Fruit fly (Drosophila melanogaster): ENCODE results near the gene CG14969.
A peak's percentile ranks its signal among the peaks of the same experiment; 100 is the strongest.

CG14969 gene

DNA sequence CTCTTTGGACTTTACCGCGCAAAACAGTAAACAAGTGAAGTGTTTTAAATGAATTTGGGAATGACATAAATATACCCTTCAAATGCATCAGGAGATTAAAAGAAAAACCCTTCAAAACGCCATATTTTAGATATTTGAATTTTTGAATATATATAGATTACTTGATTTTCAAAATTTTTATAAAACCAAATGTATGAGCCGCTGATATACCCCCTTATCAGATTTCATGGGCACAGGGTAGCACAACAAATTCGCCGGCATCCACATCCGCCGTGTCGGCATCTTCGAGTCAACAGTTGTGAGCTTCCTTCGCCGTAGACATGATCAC, 43.2 kb upstream of the CG14969 start, which contains the start of gene Ids (continued):
- TF ChIP-seq crp (GFP tag; optimal IDR thresholded peaks at IDR 0.05) (peak in 1 of 2 experiments; percentile 15), Dll (GFP tag; IDR thresholded peaks at IDR 0.05; ENCODE audit: partially characterized antibody) (no peak), CG10654 (GFP tag; optimal IDR thresholded peaks at IDR 0.05) (peak; percentile 47), CG7839 (tag; optimal IDR thresholded peaks at IDR 0.05) (peak; percentile 78), CG3407 (GFP tag; optimal IDR thresholded peaks at IDR 0.05) (peak; percentile 58), klu (GFP tag; IDR thresholded peaks at IDR 0.05) (peak; percentile 58; the same call in 1 of the 2 replicates), disco-r (GFP tag; optimal IDR thresholded peaks at IDR 0.05) (no peak), sr (GFP tag; IDR thresholded peaks at IDR 0.05) (peak; percentile 35; the same call in 1 of the 3 replicates), maf-S (GFP tag; optimal IDR thresholded peaks at IDR 0.05) (no peak), Gug (GFP tag; IDR thresholded peaks at IDR 0.05) (peak; percentile 30; the same call in 1 of the 4 replicates), Ravus (GFP tag; IDR thresholded peaks at IDR 0.05) (peak; percentile 38), B-H1 (GFP tag; IDR thresholded peaks at IDR 0.05) (peak; percentile 70), Meics (GFP tag; optimal IDR thresholded peaks at IDR 0.05) (peak; percentile 76), Ptx1 (GFP tag; IDR thresholded peaks at IDR 0.05) (peak; percentile 84), PHDP (tag; optimal IDR thresholded peaks at IDR 0.05) (peak; percentile 71), dysf (GFP tag; IDR thresholded peaks at IDR 0.05) (peak; percentile 84), BtbVII (GFP tag; optimal IDR thresholded peaks at IDR 0.05) (peak; percentile 70), Spps (tag; optimal IDR thresholded peaks at IDR 0.05) (no peak), onecut (GFP tag; IDR thresholded peaks at IDR 0.05) (peak; percentile 45), ac (GFP tag; optimal IDR thresholded peaks at IDR 0.05) (no peak), CG10209 (GFP tag; optimal IDR thresholded peaks at IDR 0.05) (peak; percentile 61), CG6813 (GFP tag; optimal IDR thresholded peaks at IDR 0.05) (peak; percentile 49), sens (GFP tag) (peak; percentile 79), NfI (GFP tag; optimal IDR thresholded peaks at IDR 0.05) (peak; percentile 61), trh (GFP tag; optimal IDR thresholded peaks at IDR 0.05) (peak; percentile 11), CG4328 (GFP tag; optimal IDR thresholded peaks at IDR 0.05) (no peak), CG15514 (GFP tag; optimal IDR thresholded peaks at IDR 0.05) (peak; percentile 61), tna (GFP tag; IDR thresholded peaks at IDR 0.05; ENCODE audit: partially characterized antibody) (no peak), Vsx1 (GFP tag; optimal IDR thresholded peaks at IDR 0.05) (no peak), CHES-1-like (GFP tag; optimal IDR thresholded peaks at IDR 0.05) (no peak), gsb-n (tag; optimal IDR thresholded peaks at IDR 0.05) (peak; percentile 47), Fer2 (tag; optimal IDR thresholded peaks at IDR 0.05) (no peak), CG33213 (GFP tag; optimal IDR thresholded peaks at IDR 0.05) (peak; percentile 10), Hmx (GFP tag; optimal IDR thresholded peaks at IDR 0.05) (peak; percentile 3), hkb (optimal IDR thresholded peaks at IDR 0.05) (no peak), hkb (GFP tag; IDR thresholded peaks at IDR 0.05) (peak; percentile 75), cas (GFP tag; IDR thresholded peaks at IDR 0.05) (peak; percentile 58; the same call in 1 of the 2 replicates), Dip2 (GFP tag; IDR thresholded peaks at IDR 0.05) (no peak), CG17802 (tag; optimal IDR thresholded peaks at IDR 0.05) (peak; percentile 22), Dbx (GFP tag; IDR thresholded peaks at IDR 0.05) (peak; percentile 72; the same call in 2 of the 3 replicates), phol (tag; optimal IDR thresholded peaks at IDR 0.05) (peak; percentile 65), CG6683 (GFP tag; optimal IDR thresholded peaks at IDR 0.05) (peak; percentile 16), CG9437 (GFP tag; optimal IDR thresholded peaks at IDR 0.05) (peak; percentile 27), cwo (GFP tag; optimal IDR thresholded peaks at IDR 0.05) (peak; percentile 56), cato (GFP tag; optimal IDR thresholded peaks at IDR 0.05; ENCODE audit: borderline replicate concordance) (no peak), CG8924 (tag; optimal IDR thresholded peaks at IDR 0.05) (peak; percentile 68), CG13775 (GFP tag; optimal IDR thresholded peaks at IDR 0.05) (peak; percentile 54), CG13424 (tag; optimal IDR thresholded peaks at IDR 0.05) (peak; percentile 58), CG10274 (GFP tag; optimal IDR thresholded peaks at IDR 0.05) (peak; percentile 13), kah (GFP tag; optimal IDR thresholded peaks at IDR 0.05) (no peak), Abd-B (GFP tag; optimal IDR thresholded peaks at IDR 0.05) (peak; percentile 55)
